Fruit fly (Drosophila melanogaster): ENCODE measurements around the gene CG12147.

Gene CG12147

dm6 chr3R:5463199-5463949, 36.3 kb upstream of the CG12147 start:
- TF ChIP-seq h (GFP tag; optimal IDR thresholded peaks at IDR 0.05) (no peak), Mio (GFP tag; optimal IDR thresholded peaks at IDR 0.05) (no peak), dsf (GFP tag; optimal IDR thresholded peaks at IDR 0.05; ENCODE audit: borderline replicate concordance) (no peak), Hnf4 (GFP tag; optimal IDR thresholded peaks at IDR 0.05) (no peak), br (GFP tag; optimal IDR thresholded peaks at IDR 0.05) (no peak), tai (GFP tag; optimal IDR thresholded peaks at IDR 0.05) (no peak), Abd-B (GFP tag; optimal IDR thresholded peaks at IDR 0.05) (no peak), Dfd (GFP tag; optimal IDR thresholded peaks at IDR 0.05) (no peak), fru (GFP tag; optimal IDR thresholded peaks at IDR 0.05) (peak; percentile 7), lola (GFP tag; optimal IDR thresholded peaks at IDR 0.05) (no peak), Sp1 (GFP tag; optimal IDR thresholded peaks at IDR 0.05) (peak; percentile 5), woc (GFP tag; optimal IDR thresholded peaks at IDR 0.05) (no peak), sv (GFP tag; optimal IDR thresholded peaks at IDR 0.05) (no peak), sage (GFP tag; optimal IDR thresholded peaks at IDR 0.05) (no peak), GATAd (GFP tag; optimal IDR thresholded peaks at IDR 0.05) (no peak), psq (GFP tag; optimal IDR thresholded peaks at IDR 0.05) (peak; percentile 52), dl (GFP tag; optimal IDR thresholded peaks at IDR 0.05; ENCODE audit: insufficient read depth in 1 of 2, partially characterized antibody in 2 of 2) (no peak), Hr78 (GFP tag; optimal IDR thresholded peaks at IDR 0.05) (no peak), usp (GFP tag; optimal IDR thresholded peaks at IDR 0.05) (no peak), brk (GFP tag; optimal IDR thresholded peaks at IDR 0.05) (no peak), dmrt93B (GFP tag; optimal IDR thresholded peaks at IDR 0.05) (no peak), pan (optimal IDR thresholded peaks at IDR 0.05) (no peak), CG32264 (GFP tag; optimal IDR thresholded peaks at IDR 0.05) (no peak), CrebA (GFP tag; optimal IDR thresholded peaks at IDR 0.05; ENCODE audit: borderline replicate concordance) (no peak), Jra (GFP tag; optimal IDR thresholded peaks at IDR 0.05) (peak; percentile 7), Rel (GFP tag; optimal IDR thresholded peaks at IDR 0.05) (no peak), Rel (tag; optimal IDR thresholded peaks at IDR 0.05) (peak; percentile 13), ey (GFP tag; optimal IDR thresholded peaks at IDR 0.05) (no peak), HLH106 (tag; optimal IDR thresholded peaks at IDR 0.05) (no peak), foxo (GFP tag; optimal IDR thresholded peaks at IDR 0.05) (peak in 1 of 2 experiments; percentile 11), Vsx2 (GFP tag; optimal IDR thresholded peaks at IDR 0.05; ENCODE audit: partially characterized antibody) (no peak), N (GFP tag; optimal IDR thresholded peaks at IDR 0.05) (no peak), Myc (optimal IDR thresholded peaks at IDR 0.05) (no peak), Hr83 (GFP tag; optimal IDR thresholded peaks at IDR 0.05; ENCODE audit: poor library complexity, severe bottlenecking) (no peak), Dif (GFP tag; optimal IDR thresholded peaks at IDR 0.05; ENCODE audit: partially characterized antibody) (no peak), rgr (GFP tag; optimal IDR thresholded peaks at IDR 0.05) (no peak), OdsH (GFP tag; optimal IDR thresholded peaks at IDR 0.05) (no peak), jim (GFP tag; optimal IDR thresholded peaks at IDR 0.05) (no peak), CG9705 (GFP tag; optimal IDR thresholded peaks at IDR 0.05) (no peak)

- TF ChIP-seq Mio (GFP tag; optimal IDR thresholded peaks at IDR 0.05) (no peak), tai (GFP tag; optimal IDR thresholded peaks at IDR 0.05) (no peak), GATAd (GFP tag; optimal IDR thresholded peaks at IDR 0.05) (no peak), psq (GFP tag; optimal IDR thresholded peaks at IDR 0.05) (no peak), Rel (GFP tag; optimal IDR thresholded peaks at IDR 0.05) (no peak), Rel (tag; optimal IDR thresholded peaks at IDR 0.05) (no peak), ey (GFP tag; optimal IDR thresholded peaks at IDR 0.05) (no peak), jim (GFP tag; optimal IDR thresholded peaks at IDR 0.05) (no peak)
Measured at dm6 chr3R:5458627-5459026, 31.6 kb upstream of the CG12147 start.
